Worm (Caenorhabditis elegans): ENCODE measurements around the gene nmad-1.

Gene nmad-1

DNA sequence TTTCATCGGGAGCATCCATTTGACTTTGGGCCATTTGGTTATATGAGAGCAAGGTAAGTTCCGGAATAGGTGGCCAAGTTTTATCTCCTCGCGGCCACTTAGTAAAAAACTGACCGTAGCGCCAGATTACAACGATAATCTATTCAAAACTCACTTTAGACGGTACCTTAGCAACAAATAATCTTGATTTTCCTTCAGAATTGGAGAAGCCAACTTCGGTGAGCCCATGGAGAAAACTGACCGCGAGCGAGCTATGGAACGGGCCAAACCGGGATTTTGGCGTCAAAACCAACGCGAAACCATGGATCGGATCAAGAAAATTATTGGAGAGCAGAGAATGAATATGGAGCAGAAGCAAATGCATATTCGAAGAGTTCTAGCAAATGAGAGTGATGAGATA lies 31.0 kb upstream of the nmad-1 start:
- TF ChIP-seq irx-1 (tag; optimal IDR thresholded peaks at IDR 0.05), result no peak
- no peak for TF ChIP-seq efl-1 (optimal IDR thresholded peaks at IDR 0.05)
- TF ChIP-seq efl-1 (GFP tag; optimal IDR thresholded peaks at IDR 0.05 in 1 of 2), result peak in 1 of 2 experiments; percentile 82

DNA sequence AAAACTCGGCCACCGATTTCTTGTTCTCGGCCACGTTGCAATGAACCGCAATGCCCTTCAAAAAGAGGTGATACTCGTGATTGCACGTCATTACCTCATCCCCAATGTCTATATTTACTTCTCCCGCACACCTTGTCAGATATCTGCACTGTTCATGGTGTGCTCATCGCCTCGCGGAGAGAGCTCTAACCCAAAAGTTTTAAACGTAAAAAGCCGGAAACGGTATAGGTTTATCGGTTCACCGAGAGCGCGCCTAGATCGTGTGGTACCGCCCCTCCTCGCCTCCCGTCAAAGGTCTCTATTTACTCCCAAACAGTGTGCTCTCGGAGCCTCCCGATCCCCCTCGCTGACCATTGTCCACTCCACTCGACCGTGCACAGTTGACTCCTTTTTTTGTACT lies 29.9 kb upstream of the nmad-1 start, which contains the start of gene F56D2.3:
Gene F56D2.3 (plus strand): TSS at position 301 of the 400 bp plus-strand sequence.
- TF ChIP-seq ztf-4 (tag; optimal IDR thresholded peaks at IDR 0.05) (no peak), nhr-77 (tag; optimal IDR thresholded peaks at IDR 0.05) (no peak), egl-27 (tag; optimal IDR thresholded peaks at IDR 0.05) (no peak), mef-2 (tag; optimal IDR thresholded peaks at IDR 0.05) (no peak), Y116A8C.19 (tag; optimal IDR thresholded peaks at IDR 0.05; ENCODE audit: borderline replicate concordance) (no peak), rnt-1 (tag; optimal IDR thresholded peaks at IDR 0.05) (no peak), unc-62 (GFP tag; optimal IDR thresholded peaks at IDR 0.05) (no peak), isw-1 (GFP tag; IDR thresholded peaks at IDR 0.05) (no peak), vab-15 (tag; optimal IDR thresholded peaks at IDR 0.05) (no peak), irx-1 (tag; optimal IDR thresholded peaks at IDR 0.05) (no peak), zag-1 (tag; optimal IDR thresholded peaks at IDR 0.05) (no peak)

DNA sequence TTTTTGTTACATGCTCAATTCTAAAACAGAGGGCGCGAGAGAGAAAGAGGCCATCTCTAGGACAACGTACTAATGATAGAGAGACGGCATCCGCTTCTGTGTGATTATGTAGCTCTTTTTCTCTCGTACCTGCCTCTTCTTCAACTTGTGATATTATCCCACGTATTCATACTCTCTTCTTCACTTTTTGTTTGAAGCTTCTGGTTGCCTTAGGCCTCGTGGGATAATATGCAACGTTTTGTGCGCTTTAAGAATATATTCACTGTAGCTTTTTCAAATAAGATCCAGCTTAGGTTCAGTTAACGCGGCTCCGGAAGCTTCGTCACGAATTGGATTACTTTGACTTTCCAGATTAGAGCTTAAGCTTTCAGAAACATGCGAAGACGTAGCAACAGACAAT lies 28.0 kb upstream of the nmad-1 start, which contains the start of the genes F56D2.8 and uev-2:
Gene F56D2.8 (minus strand): TSS at position 101 of the 400 bp plus-strand sequence.
Gene uev-2 (plus strand): TSS at position 360 of the 400 bp plus-strand sequence.
- TF ChIP-seq ama-1 (optimal IDR thresholded peaks at IDR 0.05), result no peak
- peak; percentile 25 for TF ChIP-seq dsc-1 (tag; optimal IDR thresholded peaks at IDR 0.05)
- TF ChIP-seq fkh-8 (tag; optimal IDR thresholded peaks at IDR 0.05), result peak; percentile 57

DNA sequence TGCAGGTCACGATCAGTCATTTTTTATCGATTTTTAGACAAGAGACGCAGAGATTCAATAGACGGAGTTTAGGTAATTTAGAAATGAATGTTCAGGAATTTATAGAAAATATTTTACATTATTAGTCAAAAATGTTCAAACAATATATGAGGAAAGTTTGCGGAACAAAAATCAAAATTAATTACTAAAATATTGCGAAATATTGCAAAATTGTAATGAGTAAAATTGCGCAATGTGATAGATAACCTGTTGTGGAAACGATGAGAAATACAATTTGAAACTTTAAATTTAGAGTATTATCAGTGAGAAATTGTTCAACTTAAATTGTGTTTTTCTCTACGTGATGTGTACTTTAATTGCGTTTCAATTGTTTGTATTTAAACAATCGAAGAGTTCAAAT lies 26.3 kb upstream of the nmad-1 start, which contains the start of gene F56D2.5:
Gene F56D2.5 (minus strand): TSS at position 371 of the 400 bp plus-strand sequence.
- no peak for TF ChIP-seq C16A3.4 (tag; optimal IDR thresholded peaks at IDR 0.05)
- TF ChIP-seq F16B12.6 (tag; optimal IDR thresholded peaks at IDR 0.05), result no peak
- no peak for TF ChIP-seq pag-3 (tag; optimal IDR thresholded peaks at IDR 0.05; ENCODE audit: borderline replicate concordance, insufficient read depth)
- TF ChIP-seq pax-3 (tag; optimal IDR thresholded peaks at IDR 0.05), result no peak
- no peak for TF ChIP-seq unc-62 (GFP tag; optimal IDR thresholded peaks at IDR 0.05)
- TF ChIP-seq isw-1 (GFP tag; IDR thresholded peaks at IDR 0.05), result no peak
- no peak for TF ChIP-seq Y116A8C.19 (tag; optimal IDR thresholded peaks at IDR 0.05; ENCODE audit: borderline replicate concordance)
- peak in 1 of 2 experiments; percentile 32 for TF ChIP-seq lsy-2 (tag; optimal IDR thresholded peaks at IDR 0.05)
- TF ChIP-seq irx-1 (tag; optimal IDR thresholded peaks at IDR 0.05), result no peak
- no peak for TF ChIP-seq aly-2 (tag; optimal IDR thresholded peaks at IDR 0.05)
- no peak for TF ChIP-seq nhr-47 (tag; optimal IDR thresholded peaks at IDR 0.05)
- TF ChIP-seq nhr-237 (tag; optimal IDR thresholded peaks at IDR 0.05), result no peak
- no peak for TF ChIP-seq mep-1 (tag; optimal IDR thresholded peaks at IDR 0.05)
- no peak for TF ChIP-seq swsn-7 (tag; optimal IDR thresholded peaks at IDR 0.05)
- TF ChIP-seq lin-14 (GFP tag; optimal IDR thresholded peaks at IDR 0.05), result no peak
- no peak for TF ChIP-seq tbx-2 (tag; optimal IDR thresholded peaks at IDR 0.05)
- peak in 1 of 2 experiments; percentile 6 for TF ChIP-seq efl-1 (optimal IDR thresholded peaks at IDR 0.05)
- no peak for TF ChIP-seq efl-1 (GFP tag; optimal IDR thresholded peaks at IDR 0.05 in 1 of 2)
- no peak for TF ChIP-seq elt-3 (tag; optimal IDR thresholded peaks at IDR 0.05)
- peak; percentile 90 for TF ChIP-seq zip-4 (GFP tag; optimal IDR thresholded peaks at IDR 0.05)
- TF ChIP-seq skn-1 (tag; optimal IDR thresholded peaks at IDR 0.05), result peak; percentile 69
- no peak for TF ChIP-seq alr-1 (tag; optimal IDR thresholded peaks at IDR 0.05; ENCODE audit: borderline replicate concordance)
- no peak for TF ChIP-seq rnt-1 (tag; optimal IDR thresholded peaks at IDR 0.05)
- no peak for TF ChIP-seq pqm-1 (tag; optimal IDR thresholded peaks at IDR 0.05)
- no peak for TF ChIP-seq hlh-17 (GFP tag; optimal IDR thresholded peaks at IDR 0.05; ENCODE audit: borderline replicate concordance)

DNA sequence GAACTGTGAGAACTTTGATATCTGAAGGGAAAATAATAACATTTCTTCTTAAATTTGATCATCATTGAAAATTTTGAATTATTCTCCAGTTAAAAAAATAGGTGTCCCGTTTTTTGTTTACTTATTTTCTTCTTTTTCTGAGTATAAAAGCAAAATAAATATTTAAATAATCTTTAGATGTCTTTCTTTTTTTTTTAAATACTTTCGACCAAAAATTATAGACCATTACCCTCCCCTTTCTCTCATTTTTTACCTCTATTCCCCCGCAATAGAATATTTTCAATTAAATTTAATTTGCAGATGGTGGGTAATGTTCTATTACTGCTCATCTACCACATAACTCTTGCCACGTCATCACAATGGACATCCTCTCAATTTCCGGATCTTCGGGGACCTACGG lies 19.0 kb upstream of the nmad-1 start, which contains the start of gene molo-1:
Gene molo-1 (plus strand): TSS at position 301 of the 400 bp plus-strand sequence.
- TF ChIP-seq snpc-4 (tag; optimal IDR thresholded peaks at IDR 0.05) (no peak), lin-14 (GFP tag; optimal IDR thresholded peaks at IDR 0.05) (no peak), skn-1 (tag; optimal IDR thresholded peaks at IDR 0.05) (no peak), blmp-1 (tag; optimal IDR thresholded peaks at IDR 0.05) (no peak), C34B4.2 (tag; optimal IDR thresholded peaks at IDR 0.05) (no peak), irx-1 (tag; optimal IDR thresholded peaks at IDR 0.05) (no peak), efl-1 (optimal IDR thresholded peaks at IDR 0.05) (no peak), efl-1 (GFP tag; optimal IDR thresholded peaks at IDR 0.05 in 1 of 2) (no peak), egl-27 (tag; optimal IDR thresholded peaks at IDR 0.05) (no peak), F16B12.6 (tag; optimal IDR thresholded peaks at IDR 0.05) (no peak), pax-3 (tag; optimal IDR thresholded peaks at IDR 0.05) (no peak)
